Worm (Caenorhabditis elegans) whole organism, L4/young adult: ENCODE results near the gene F46F5.8.

ENCODE experiments used
- dao-5 ChIP-seq: sonication (generic microtip); optimal IDR thresholded peaks from 2 replicates; lab custom pipeline; 2016; ENCODE audit warnings: missing genotype, missing genetic modification characterization, moderate library complexity, missing compliant biosample characterization
- him-1 ChIP-seq: sonication (generic microtip); optimal IDR thresholded peaks from 2 replicates; lab custom pipeline; 2016; ENCODE audit warnings: missing genotype, missing genetic modification reagents, missing genetic modification characterization, missing compliant biosample characterization

DNA sequence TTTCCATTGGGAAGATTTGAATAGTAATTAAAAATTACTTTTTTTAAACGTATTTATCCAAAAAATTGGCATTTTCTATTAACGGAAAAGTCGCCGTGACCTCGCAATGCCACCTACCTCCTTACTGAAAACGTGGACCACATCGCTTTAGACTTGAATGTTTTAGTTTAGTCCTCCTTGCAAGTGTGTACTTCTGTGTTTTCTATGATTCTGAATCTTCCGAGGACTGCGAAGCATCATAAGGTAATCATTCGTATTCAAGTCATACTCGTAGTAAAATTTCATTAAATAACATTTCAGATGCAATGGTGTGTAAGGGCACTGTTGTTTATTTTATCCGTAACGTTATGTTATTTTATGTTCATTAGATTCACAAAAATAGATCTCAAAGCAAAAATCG lies 13.0 kb downstream of the F46F5.8 start, which contains the start of gene F46F5.11:
- no peak for TF ChIP-seq him-1 (tag; lab: Kevin White, UChicago)
- no peak for TF ChIP-seq dao-5 (tag; lab: Kevin White, UChicago)
